Worm (Caenorhabditis elegans) whole organism, young adult: ENCODE data around the gene R05D3.9.
A peak's percentile ranks its signal among the peaks of the same experiment; 100 is the strongest.

Experiments used
- B0019.2 ChIP-seq: fragments of 200-800 bp; sonication (Bioruptor generic); conservative IDR thresholded peaks from 2 replicates; pipeline ENCODE4 v1.3.6; 2022; ENCODE audit warnings: missing genetic modification reagents, missing genetic modification characterization, missing compliant biosample characterization
- B0035.1 ChIP-seq: sonication (generic microtip); optimal IDR thresholded peaks from 2 replicates; lab custom pipeline; 2016; ENCODE audit warnings: missing genetic modification characterization, mild to moderate bottlenecking, missing compliant biosample characterization, missing genotype, missing genetic modification reagents
- D2030.7 ChIP-seq: fragments of 200-800 bp; sonication (Bioruptor generic); IDR thresholded peaks from 2 replicates; pipeline ENCODE4 v1.3.6; 2022; ENCODE audit warnings: missing genetic modification reagents, missing genetic modification characterization, missing compliant biosample characterization
- F39B2.1 ChIP-seq: fragments of 200-800 bp; sonication (Bioruptor generic); IDR thresholded peaks from 2 replicates; pipeline ENCODE4 v1.3.6; 2022; ENCODE audit warnings: missing genetic modification reagents, missing genetic modification characterization, missing compliant biosample characterization
- F52B5.7 ChIP-seq: sonication (generic microtip); optimal IDR thresholded peaks from 2 replicates; lab custom pipeline; 2016; ENCODE audit warnings: mild to moderate bottlenecking, missing genetic modification characterization, missing compliant biosample characterization
- F55B11.4 ChIP-seq: sonication (generic microtip); optimal IDR thresholded peaks from 2 replicates; lab custom pipeline; 2016; ENCODE audit warnings: missing compliant biosample characterization, missing genetic modification characterization, borderline replicate concordance; ENCODE audit not compliant: insufficient read depth
- F57A8.1 ChIP-seq: fragments of 200-800 bp; sonication (Bioruptor generic); optimal IDR thresholded peaks from 2 replicates; lab custom pipeline; 2018; ENCODE audit warnings: mild to moderate bottlenecking, missing genetic modification characterization, moderate library complexity, missing compliant biosample characterization
- K11D2.4 ChIP-seq: fragments of 200-800 bp; sonication (Bioruptor generic); IDR thresholded peaks from 2 replicates; pipeline ENCODE4 v1.3.6; 2022; ENCODE audit warnings: missing genetic modification reagents, missing genetic modification characterization, missing compliant biosample characterization
- T26A5.8 ChIP-seq: sonication (generic microtip); optimal IDR thresholded peaks from 2 replicates; lab custom pipeline; 2016; ENCODE audit warnings: missing genetic modification characterization, missing compliant biosample characterization
- Y53G8AR.9 ChIP-seq: fragments of 200-800 bp; sonication (Bioruptor generic); conservative IDR thresholded peaks from 2 replicates; pipeline ENCODE4 v1.3.6; 2022; ENCODE audit warnings: missing genetic modification reagents, missing genetic modification characterization, missing compliant biosample characterization
- Y95B8A.8 ChIP-seq: fragments of 200-800 bp; sonication (Bioruptor generic); IDR thresholded peaks from 2 replicates; pipeline ENCODE4 v1.3.6; 2022; ENCODE audit warnings: missing genetic modification reagents, missing genetic modification characterization, missing compliant biosample characterization
- ZK185.1 ChIP-seq: sonication (generic microtip); optimal IDR thresholded peaks from 2 replicates; lab custom pipeline; 2016; ENCODE audit warnings: mild to moderate bottlenecking, missing genetic modification characterization, missing compliant biosample characterization; ENCODE audit not compliant: poor library complexity, severe bottlenecking
- ama-1 ChIP-seq, 3 experiments: fragments of 150-350 bp in 1 of 3; sonication (generic microtip) in 2 of 3; optimal IDR thresholded peaks; 2 replicates each; lab custom pipeline; 2014 to 2018; ENCODE audit warnings: missing biosample characterization in 2 of 3, missing genetic modification characterization in 2 of 3, missing genetic modification reagents in 2 of 3
- aptf-2 ChIP-seq: fragments of 200-800 bp; sonication (Bioruptor generic); conservative IDR thresholded peaks from 2 replicates; pipeline ENCODE4 v1.3.6; 2022; ENCODE audit warnings: missing genetic modification reagents, missing genetic modification characterization, missing compliant biosample characterization
- attf-5 ChIP-seq: fragments of 200-800 bp; sonication (Bioruptor generic); optimal IDR thresholded peaks from 2 replicates; lab custom pipeline; 2018; ENCODE audit warnings: mild to moderate bottlenecking, missing genetic modification characterization, missing compliant biosample characterization
- attf-6 ChIP-seq: fragments of 200-800 bp; sonication (Bioruptor generic); IDR thresholded peaks from 2 replicates; pipeline ENCODE4 v1.3.6; 2022; ENCODE audit warnings: missing genetic modification reagents, missing genetic modification characterization, missing compliant biosample characterization
- ccch-3 ChIP-seq: fragments of 200-800 bp; sonication (Bioruptor generic); optimal IDR thresholded peaks from 2 replicates; lab custom pipeline; 2018; ENCODE audit warnings: mild to moderate bottlenecking, missing genetic modification characterization, missing compliant biosample characterization
- cebp-2 ChIP-seq: fragments of 200-800 bp; sonication (Bioruptor generic); IDR thresholded peaks from 2 replicates; pipeline ENCODE4 v1.3.6; 2022; ENCODE audit warnings: missing genetic modification characterization, missing compliant biosample characterization
- ceh-58 ChIP-seq: fragments of 200-800 bp; sonication (Bioruptor generic); IDR thresholded peaks from 2 replicates; pipeline ENCODE4 v1.3.6; 2022; ENCODE audit warnings: missing genetic modification characterization, missing compliant biosample characterization
- dpff-1 ChIP-seq: sonication (generic microtip); optimal IDR thresholded peaks from 2 replicates; lab custom pipeline; 2017; ENCODE audit warnings: mild to moderate bottlenecking, missing genetic modification characterization, missing compliant biosample characterization
- efl-1 ChIP-seq: fragments of 150-350 bp; optimal IDR thresholded peaks from 2 replicates; lab custom pipeline; 2014; ENCODE audit warnings: missing biosample characterization, missing genetic modification reagents, missing genetic modification characterization
- ekl-4 ChIP-seq: fragments of 200-800 bp; sonication (Bioruptor generic); IDR thresholded peaks from 2 replicates; pipeline ENCODE4 v1.3.6; 2022; ENCODE audit warnings: missing genetic modification reagents, missing genetic modification characterization, missing compliant biosample characterization
- hlh-12 ChIP-seq: sonication (generic microtip); optimal IDR thresholded peaks from 2 replicates; lab custom pipeline; 2016; ENCODE audit warnings: missing genetic modification characterization, missing compliant biosample characterization
- hrde-1 ChIP-seq: sonication (generic microtip); optimal IDR thresholded peaks from 2 replicates; lab custom pipeline; 2016; ENCODE audit warnings: missing genetic modification characterization, mild to moderate bottlenecking, missing compliant biosample characterization, moderate library complexity, missing genotype, missing genetic modification reagents, borderline replicate concordance
- lin-26 ChIP-seq: fragments of 200-800 bp; sonication (Bioruptor generic); IDR thresholded peaks from 2 replicates; pipeline ENCODE4 v1.3.6; 2022; ENCODE audit warnings: missing genetic modification reagents, missing genetic modification characterization, missing compliant biosample characterization
- lin-35 ChIP-seq, 3 experiments: fragments of 150-350 bp in 2 of 3; sonication (generic microtip) in 1 of 3; optimal IDR thresholded peaks; 2 replicates each; lab custom pipeline; 2014 to 2018; ENCODE audit warnings: missing biosample characterization in 3 of 3, missing genetic modification characterization in 3 of 3, missing genetic modification reagents in 3 of 3
- lin-40 ChIP-seq: sonication (generic microtip); optimal IDR thresholded peaks from 2 replicates; lab custom pipeline; 2016; ENCODE audit warnings: missing genetic modification characterization, mild to moderate bottlenecking, missing compliant biosample characterization, missing genotype, missing genetic modification reagents
- madf-8 ChIP-seq: fragments of 200-800 bp; sonication (Bioruptor generic); conservative IDR thresholded peaks from 2 replicates; pipeline ENCODE4 v1.3.6; 2022; ENCODE audit warnings: missing genetic modification reagents, missing genetic modification characterization, missing compliant biosample characterization
- mel-28 ChIP-seq: sonication (generic microtip); optimal IDR thresholded peaks from 2 replicates; lab custom pipeline; 2016; ENCODE audit warnings: borderline replicate concordance, mild to moderate bottlenecking, missing genetic modification characterization, missing compliant biosample characterization
- nfyb-1 ChIP-seq: fragments of 200-800 bp; sonication (Bioruptor generic); IDR thresholded peaks from 2 replicates; pipeline ENCODE4 v1.3.6; 2022; ENCODE audit warnings: missing genetic modification reagents, missing genetic modification characterization, missing compliant biosample characterization
- nhr-80 ChIP-seq: sonication (generic microtip); optimal IDR thresholded peaks from 2 replicates; lab custom pipeline; 2016; ENCODE audit warnings: missing genetic modification characterization, missing compliant biosample characterization
- rec-8 ChIP-seq, 2 experiments: sonication (generic microtip); optimal IDR thresholded peaks; 2 replicates each; lab custom pipeline; 2016; ENCODE audit warnings: mild to moderate bottlenecking in 2 of 2, missing genetic modification characterization in 2 of 2, missing genetic modification reagents in 2 of 2, missing genotype in 2 of 2, missing biosample characterization in 1 of 2, missing compliant biosample characterization in 1 of 2, moderate library complexity in 1 of 2
- rpc-1 ChIP-seq, 2 experiments: fragments of 150-350 bp in 1 of 2; sonication (generic microtip) in 1 of 2; optimal IDR thresholded peaks; 2 replicates each; lab custom pipeline; 2014 to 2018; ENCODE audit warnings: missing biosample characterization in 1 of 2, missing genetic modification characterization in 1 of 2, missing genetic modification reagents in 1 of 2, missing genotype in 1 of 2
- sdz-38 ChIP-seq: sonication (generic microtip); optimal IDR thresholded peaks from 2 replicates; lab custom pipeline; 2016; ENCODE audit warnings: missing genotype, missing genetic modification characterization, missing compliant biosample characterization
- sea-2 ChIP-seq: fragments of 200-800 bp; sonication (Bioruptor generic); IDR thresholded peaks from 2 replicates; pipeline ENCODE4 v1.3.6; 2022; ENCODE audit warnings: missing genetic modification characterization, missing compliant biosample characterization
- snpc-1.3 ChIP-seq: sonication (generic microtip); optimal IDR thresholded peaks from 2 replicates; lab custom pipeline; 2017; ENCODE audit warnings: missing genetic modification characterization, mild to moderate bottlenecking, missing compliant biosample characterization, antibody characterized with exemption, moderate library complexity, missing genotype, missing genetic modification reagents; ENCODE audit not compliant: insufficient read depth
- tlf-1 ChIP-seq: fragments of 200-800 bp; sonication (Bioruptor generic); optimal IDR thresholded peaks from 2 replicates; lab custom pipeline; 2018; ENCODE audit warnings: mild to moderate bottlenecking, missing genetic modification characterization, missing compliant biosample characterization
- zim-3 ChIP-seq: sonication (generic microtip); optimal IDR thresholded peaks from 2 replicates; lab custom pipeline; 2017; ENCODE audit warnings: mild to moderate bottlenecking, missing genetic modification characterization, moderate library complexity, missing compliant biosample characterization
- ztf-26 ChIP-seq: sonication (generic microtip); optimal IDR thresholded peaks from 2 replicates; lab custom pipeline; 2017; ENCODE audit warnings: missing genetic modification characterization, missing compliant biosample characterization

The R05D3.9 gene

DNA sequence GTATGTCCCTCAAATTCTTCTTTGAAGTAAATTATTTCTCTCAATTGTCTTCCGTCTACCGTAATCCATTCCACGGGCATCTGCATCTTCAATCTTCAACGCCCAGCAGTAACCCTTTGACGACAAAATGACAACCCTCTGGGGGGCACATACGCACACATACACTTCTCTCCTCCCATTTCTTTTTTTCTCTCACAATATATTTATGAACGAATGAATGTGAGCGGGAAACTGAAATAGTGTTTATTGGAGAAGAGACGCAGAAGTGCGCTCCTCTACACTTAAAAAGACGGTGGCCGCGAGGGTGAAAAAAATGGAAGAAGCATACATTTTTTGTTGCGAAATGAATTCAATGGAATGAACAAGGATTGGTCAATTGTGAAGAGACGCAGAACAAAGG is 43.5 kb upstream of the R05D3.9 start (continued):
- TF ChIP-seq dpff-1 (tag; lab: Kevin White, UChicago) (no peak), Y53G8AR.9 (GFP tag; lab: Robert Waterston, UW) (no peak), zim-3 (no peak), sdz-38 (tag; lab: Kevin White, UChicago) (no peak), sea-2 (GFP tag; lab: Robert Waterston, UW) (no peak), lin-35 (GFP tag; optimal IDR thresholded peaks at IDR 0.05; lab: Kevin White, UChicago) (peak in 1 of 3 experiments; percentile 48), mel-28 (tag; lab: Kevin White, UChicago) (no peak), attf-5 (peak; percentile 88), rec-8 (tag; optimal IDR thresholded peaks at IDR 0.05; lab: Kevin White, UChicago) (no peak), F39B2.1 (no peak), F52B5.7 (tag; lab: Kevin White, UChicago) (no peak), tlf-1 (no peak), hlh-12 (tag; lab: Kevin White, UChicago) (no peak), T26A5.8 (tag; lab: Kevin White, UChicago) (no peak), ztf-26 (no peak), lin-40 (peak; percentile 41), aptf-2 (GFP tag; lab: Robert Waterston, UW) (no peak), K11D2.4 (GFP tag; lab: Robert Waterston, UW) (0 out of 2 replicates have a peak, but pooled peaks have one; percentile 25), nhr-80 (peak; percentile 96), ekl-4 (GFP tag; lab: Robert Waterston, UW) (no peak), rpc-1 (optimal IDR thresholded peaks at IDR 0.05; lab: Kevin White, UChicago) (no peak), rpc-1 (tag; optimal IDR thresholded peaks at IDR 0.05; lab: Kevin White, UChicago) (no peak), B0035.1 (no peak), ZK185.1 (tag; lab: Kevin White, UChicago) (no peak), attf-6 (no peak), ccch-3 (no peak), D2030.7 (GFP tag; lab: Robert Waterston, UW) (no peak), F55B11.4 (tag; lab: Kevin White, UChicago) (no peak), B0019.2 (GFP tag; lab: Robert Waterston, UW) (no peak), F57A8.1 (GFP tag; lab: Kevin White, UChicago) (no peak), efl-1 (GFP tag; lab: Kevin White, UChicago) (no peak), nfyb-1 (0 out of 2 replicates have a peak, but pooled peaks have one; percentile 43), ama-1 (optimal IDR thresholded peaks at IDR 0.05; lab: Kevin White, UChicago) (no peak), ama-1 (GFP tag; optimal IDR thresholded peaks at IDR 0.05; lab: Kevin White, UChicago) (no peak), cebp-2 (no peak), madf-8 (GFP tag; lab: Robert Waterston, UW) (no peak), ceh-58 (GFP tag; lab: Robert Waterston, UW) (no peak), snpc-1.3 (tag; lab: Kevin White, UChicago) (peak; percentile 11), lin-26 (GFP tag; lab: Robert Waterston, UW) (no peak), hrde-1 (tag; lab: Kevin White, UChicago) (no peak)

ce11 chrIII:8410747-8411146 is 42.2 kb upstream of the R05D3.9 start:
- TF ChIP-seq nhr-80 (peak; percentile 1), Y95B8A.8 (GFP tag; lab: Robert Waterston, UW) (no peak)
